Fruit fly (Drosophila melanogaster) whole organism, pupa: ENCODE data around the gene verm.

ENCODE experiments used
- CG15710 ChIP-seq: fragments of 200-800 bp; sonication (Bioruptor generic); optimal IDR thresholded peaks from 2 replicates; lab custom pipeline; 2018; ENCODE audit warnings: missing biosample characterization, mild to moderate bottlenecking, missing genetic modification characterization, moderate library complexity
- EcR ChIP-seq: fragments of 200-800 bp; sonication (Bioruptor generic); optimal IDR thresholded peaks from 3 replicates; lab custom pipeline; 2019; ENCODE audit warnings: missing biosample characterization, missing genetic modification characterization, mild to moderate bottlenecking, moderate library complexity, missing genetic modification reagents

DNA sequence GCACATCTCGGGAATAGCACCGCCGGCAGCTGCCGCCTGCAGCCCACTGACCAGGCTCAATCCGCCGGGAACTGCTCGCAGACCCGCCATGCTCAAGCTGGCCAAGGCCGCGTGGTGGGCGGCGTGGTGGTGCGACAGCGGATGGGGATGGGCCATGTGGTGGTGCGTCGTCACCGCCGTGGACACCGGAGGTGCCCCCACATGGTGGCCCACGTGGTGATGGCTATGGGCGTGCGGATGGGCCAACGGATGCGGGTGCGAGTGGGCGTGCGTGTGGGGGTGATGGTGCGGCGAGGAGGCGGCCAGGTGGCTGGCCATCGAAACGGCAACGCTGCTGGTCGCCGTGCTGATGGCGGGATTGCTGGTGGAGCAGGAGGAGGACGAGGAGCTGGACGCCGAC, 41.6 kb downstream of the verm start:
- TF ChIP-seq EcR (GFP tag; lab: Kevin White, UChicago) = no peak
- no peak for TF ChIP-seq CG15710 (tag; lab: Kevin White, UChicago)
